Fruit fly (Drosophila melanogaster) whole organism, embryonic: ENCODE measurements around the gene Ir93a.

Experiments used
- Antp ChIP-seq: fragments of 200-800 bp; sonication (Bioruptor generic); optimal IDR thresholded peaks from 3 replicates; lab custom pipeline; 2016; ENCODE audit warnings: missing biosample characterization, missing genetic modification characterization
- Awh ChIP-seq: fragments of 200-800 bp; sonication (Bioruptor generic); IDR thresholded peaks from 2 replicates; pipeline ENCODE4, ENCODE4 v1.3.6; 2022; ENCODE audit warnings: missing biosample characterization, missing genetic modification characterization
- CG10147 ChIP-seq: fragments of 200-800 bp; sonication (Bioruptor generic); optimal IDR thresholded peaks from 2 replicates; lab custom pipeline; 2019; ENCODE audit warnings: missing biosample characterization, mild to moderate bottlenecking, missing genetic modification characterization, moderate library complexity
- CG10366 ChIP-seq: fragments of 200-800 bp; sonication (Bioruptor generic); IDR thresholded peaks from 2 replicates; pipeline ENCODE4 v1.3.6; 2022; ENCODE audit warnings: missing biosample characterization, missing genetic modification characterization
- CG13296 ChIP-seq: fragments of 200-800 bp; sonication (Bioruptor generic); optimal IDR thresholded peaks from 3 replicates; lab custom pipeline; 2018; ENCODE audit warnings: missing biosample characterization, mild to moderate bottlenecking, missing genetic modification characterization
- CG1529 ChIP-seq: fragments of 200-800 bp; sonication (Bioruptor generic); optimal IDR thresholded peaks from 3 replicates; lab custom pipeline; 2018; ENCODE audit warnings: missing biosample characterization, missing genetic modification characterization
- CG15696 ChIP-seq: fragments of 200-800 bp; sonication (Bioruptor generic); optimal IDR thresholded peaks from 2 replicates; lab custom pipeline; 2019; ENCODE audit warnings: missing biosample characterization, mild to moderate bottlenecking, missing genetic modification characterization, moderate library complexity
- CG1792 ChIP-seq: fragments of 200-800 bp; sonication (Bioruptor generic); optimal IDR thresholded peaks from 2 replicates; lab custom pipeline; 2016; ENCODE audit warnings: missing biosample characterization, missing genetic modification characterization
- CG2712 ChIP-seq: fragments of 200-800 bp; optimal IDR thresholded peaks from 3 replicates; lab custom pipeline; 2019; ENCODE audit warnings: missing biosample characterization, mild to moderate bottlenecking, missing genetic modification characterization, moderate library complexity
- CG2875 ChIP-seq: fragments of 200-800 bp; sonication (Bioruptor generic); optimal IDR thresholded peaks from 2 replicates; lab custom pipeline; 2017; ENCODE audit warnings: missing biosample characterization, mild to moderate bottlenecking, missing genetic modification characterization, missing genetic modification reagents
- CG30431 ChIP-seq: fragments of 200-800 bp; sonication (Bioruptor generic); optimal IDR thresholded peaks from 2 replicates; lab custom pipeline; 2017; ENCODE audit warnings: missing biosample characterization, missing genetic modification characterization
- CG33557 ChIP-seq: fragments of 200-800 bp; sonication (Bioruptor generic); optimal IDR thresholded peaks from 2 replicates; lab custom pipeline; 2019; ENCODE audit warnings: missing biosample characterization, mild to moderate bottlenecking, missing genetic modification characterization, moderate library complexity
- CG34376 ChIP-seq: fragments of 200-800 bp; sonication (Bioruptor generic); optimal IDR thresholded peaks from 2 replicates; lab custom pipeline; 2018; ENCODE audit warnings: missing biosample characterization, mild to moderate bottlenecking, missing genetic modification characterization
- CG3838 ChIP-seq: fragments of 200-800 bp; sonication (Bioruptor generic); optimal IDR thresholded peaks from 3 replicates; lab custom pipeline; 2016; ENCODE audit warnings: missing biosample characterization, missing genetic modification characterization
- CG4328 ChIP-seq: fragments of 200-800 bp; sonication (Bioruptor generic); optimal IDR thresholded peaks from 3 replicates; lab custom pipeline; 2017; ENCODE audit warnings: missing biosample characterization, missing genetic modification reagents, missing genetic modification characterization
- CG4360 ChIP-seq: fragments of 200-800 bp; sonication (Bioruptor generic); IDR thresholded peaks from 2 replicates; pipeline ENCODE4 v1.3.6; 2022; ENCODE audit warnings: missing biosample characterization, missing genetic modification characterization
- CG4820 ChIP-seq: fragments of 200-800 bp; sonication (Bioruptor generic); optimal IDR thresholded peaks from 3 replicates; lab custom pipeline; 2016; ENCODE audit warnings: missing biosample characterization, missing genetic modification characterization
- CG5180 ChIP-seq: fragments of 200-800 bp; sonication (Bioruptor generic); optimal IDR thresholded peaks from 3 replicates; lab custom pipeline; 2017; ENCODE audit warnings: missing biosample characterization, missing genetic modification characterization, mild to moderate bottlenecking, moderate library complexity, missing genetic modification reagents
- CG8089 ChIP-seq: fragments of 200-800 bp; sonication (Bioruptor generic); optimal IDR thresholded peaks from 3 replicates; lab custom pipeline; 2016; ENCODE audit warnings: missing biosample characterization, missing genetic modification characterization
- CG8290 ChIP-seq, 3 experiments: fragments of 200-800 bp; sonication (Bioruptor generic); optimal IDR thresholded peaks; 2 replicates each; lab custom pipeline; 2016 to 2019; ENCODE audit warnings: missing biosample characterization in 3 of 3, missing genetic modification characterization in 3 of 3, mild to moderate bottlenecking in 2 of 3, moderate library complexity in 1 of 3
- CG8944 ChIP-seq: fragments of 200-800 bp; sonication (Bioruptor generic); optimal IDR thresholded peaks from 3 replicates; lab custom pipeline; 2016; ENCODE audit warnings: missing biosample characterization, missing genetic modification characterization
- CHES-1-like ChIP-seq: fragments of 200-800 bp; sonication (Bioruptor generic); optimal IDR thresholded peaks from 2 replicates; lab custom pipeline; 2016; ENCODE audit warnings: missing biosample characterization, missing genetic modification characterization
- D ChIP-seq, 2 experiments: fragments of 200-800 bp in 1 of 2; fragments of >200 bp in 1 of 2; sonication (Bioruptor generic) in 1 of 2; optimal IDR thresholded peaks; 2 replicates in 1 of 2; 3 replicates in 1 of 2; lab custom pipeline; 2017; ENCODE audit warnings: mild to moderate bottlenecking in 1 of 2, missing biosample characterization in 1 of 2, missing genetic modification characterization in 1 of 2, missing genetic modification reagents in 1 of 2
- Dip2 ChIP-seq: fragments of 200-800 bp; sonication (Bioruptor generic); IDR thresholded peaks from 2 replicates; pipeline ENCODE4 v1.3.6; 2022; ENCODE audit warnings: missing biosample characterization, missing genetic modification characterization
- Doc3 ChIP-seq: fragments of 200-800 bp; sonication (Bioruptor generic); IDR thresholded peaks from 3 replicates; pipeline ENCODE4 v1.3.6; 2022; ENCODE audit warnings: missing biosample characterization, missing genetic modification characterization; ENCODE audit not compliant: partially characterized antibody
- Drgx ChIP-seq: fragments of 200-800 bp; sonication (Bioruptor generic); IDR thresholded peaks from 2 replicates; pipeline ENCODE4 v1.3.6; 2022; ENCODE audit warnings: missing biosample characterization, missing genetic modification characterization
- Hey ChIP-seq: fragments of 200-800 bp; sonication (Bioruptor generic); optimal IDR thresholded peaks from 3 replicates; lab custom pipeline; 2018; ENCODE audit warnings: missing biosample characterization, mild to moderate bottlenecking, missing genetic modification characterization
- MESR4 ChIP-seq: fragments of 200-800 bp; sonication (Bioruptor generic); optimal IDR thresholded peaks from 2 replicates; lab custom pipeline; 2018; ENCODE audit warnings: missing biosample characterization, mild to moderate bottlenecking, missing genetic modification characterization, moderate library complexity
- NC2β ChIP-seq: fragments of 200-800 bp; sonication (Bioruptor generic); optimal IDR thresholded peaks from 2 replicates; lab custom pipeline; 2016; ENCODE audit warnings: missing biosample characterization, missing genetic modification characterization
- Sry-β ChIP-seq: fragments of 200-800 bp; sonication (Bioruptor generic); optimal IDR thresholded peaks from 2 replicates; lab custom pipeline; 2018; ENCODE audit warnings: missing biosample characterization, mild to moderate bottlenecking, missing genetic modification characterization, moderate library complexity
- ab ChIP-seq: fragments of 200-800 bp; sonication (Bioruptor generic); optimal IDR thresholded peaks from 2 replicates; lab custom pipeline; 2016; ENCODE audit warnings: missing biosample characterization, missing genetic modification characterization
- ac ChIP-seq: fragments of 200-800 bp; sonication (Bioruptor generic); optimal IDR thresholded peaks from 3 replicates; lab custom pipeline; 2017; ENCODE audit warnings: missing biosample characterization, mild to moderate bottlenecking, missing genetic modification characterization
- al ChIP-seq: fragments of 200-800 bp; sonication (Bioruptor generic); IDR thresholded peaks from 2 replicates; pipeline ENCODE4 v1.3.6; 2022; ENCODE audit warnings: missing biosample characterization, missing genetic modification characterization
- bigmax ChIP-seq: fragments of 200-800 bp; sonication (Bioruptor generic); optimal IDR thresholded peaks from 2 replicates; lab custom pipeline; 2018; ENCODE audit warnings: missing biosample characterization, mild to moderate bottlenecking, missing genetic modification characterization
- caup ChIP-seq: fragments of 200-800 bp; sonication (Bioruptor generic); optimal IDR thresholded peaks from 3 replicates; lab custom pipeline; 2017; ENCODE audit warnings: missing biosample characterization, mild to moderate bottlenecking, missing genetic modification characterization, moderate library complexity; ENCODE audit not compliant: severe bottlenecking
- chinmo ChIP-seq: fragments of 200-800 bp; sonication (Bioruptor generic); IDR thresholded peaks from 4 replicates; pipeline ENCODE4 v1.3.6; 2022; ENCODE audit warnings: missing biosample characterization, missing genetic modification characterization; ENCODE audit not compliant: partially characterized antibody
- ci ChIP-seq: fragments of 200-800 bp; sonication (Bioruptor generic); IDR thresholded peaks from 3 replicates; pipeline ENCODE4 v1.3.6; 2022; ENCODE audit warnings: missing biosample characterization, missing genetic modification characterization
- crp ChIP-seq, 2 experiments: fragments of 200-800 bp; sonication (Bioruptor generic); optimal IDR thresholded peaks; 2 replicates in 1 of 2; 3 replicates in 1 of 2; lab custom pipeline; 2017; ENCODE audit warnings: missing biosample characterization in 2 of 2, missing genetic modification characterization in 2 of 2, mild to moderate bottlenecking in 1 of 2, moderate library complexity in 1 of 2
- dmrt11E ChIP-seq: fragments of 200-800 bp; sonication (Bioruptor generic); optimal IDR thresholded peaks from 3 replicates; lab custom pipeline; 2018; ENCODE audit warnings: missing biosample characterization, mild to moderate bottlenecking, missing genetic modification characterization, moderate library complexity
- h ChIP-seq: fragments of >200 bp; optimal IDR thresholded peaks from 2 replicates; lab custom pipeline; 2017
- hbn ChIP-seq: fragments of 200-800 bp; sonication (Bioruptor generic); IDR thresholded peaks from 2 replicates; pipeline ENCODE4 v1.3.6; 2022; ENCODE audit warnings: missing biosample characterization, missing genetic modification characterization; ENCODE audit not compliant: partially characterized antibody
- lbe ChIP-seq: fragments of 200-800 bp; sonication (Bioruptor generic); optimal IDR thresholded peaks from 2 replicates; lab custom pipeline; 2016; ENCODE audit warnings: missing biosample characterization, mild to moderate bottlenecking, missing genetic modification characterization
- lilli ChIP-seq: fragments of 200-800 bp; sonication (Bioruptor generic); optimal IDR thresholded peaks from 3 replicates; lab custom pipeline; 2016; ENCODE audit warnings: missing biosample characterization, missing genetic modification characterization
- pum ChIP-seq: fragments of 200-800 bp; sonication (Bioruptor generic); optimal IDR thresholded peaks from 2 replicates; lab custom pipeline; 2016; ENCODE audit warnings: missing biosample characterization, missing genetic modification characterization
- ranshi ChIP-seq: fragments of 200-800 bp; sonication (Bioruptor generic); IDR thresholded peaks from 2 replicates; pipeline ENCODE4 v1.3.6; 2022; ENCODE audit warnings: missing biosample characterization, missing genetic modification characterization
- repo ChIP-seq: fragments of 200-800 bp; sonication (Bioruptor generic); optimal IDR thresholded peaks from 2 replicates; lab custom pipeline; 2016; ENCODE audit warnings: missing biosample characterization, missing genetic modification characterization
- ro ChIP-seq: fragments of 200-800 bp; sonication (Bioruptor generic); IDR thresholded peaks from 2 replicates; pipeline ENCODE4 v1.3.6; 2022; ENCODE audit warnings: missing biosample characterization, missing genetic modification characterization
- tap ChIP-seq: fragments of 200-800 bp; optimal IDR thresholded peaks from 3 replicates; lab custom pipeline; 2019; ENCODE audit warnings: missing biosample characterization, mild to moderate bottlenecking, missing genetic modification characterization, moderate library complexity

Gene Ir93a

DNA sequence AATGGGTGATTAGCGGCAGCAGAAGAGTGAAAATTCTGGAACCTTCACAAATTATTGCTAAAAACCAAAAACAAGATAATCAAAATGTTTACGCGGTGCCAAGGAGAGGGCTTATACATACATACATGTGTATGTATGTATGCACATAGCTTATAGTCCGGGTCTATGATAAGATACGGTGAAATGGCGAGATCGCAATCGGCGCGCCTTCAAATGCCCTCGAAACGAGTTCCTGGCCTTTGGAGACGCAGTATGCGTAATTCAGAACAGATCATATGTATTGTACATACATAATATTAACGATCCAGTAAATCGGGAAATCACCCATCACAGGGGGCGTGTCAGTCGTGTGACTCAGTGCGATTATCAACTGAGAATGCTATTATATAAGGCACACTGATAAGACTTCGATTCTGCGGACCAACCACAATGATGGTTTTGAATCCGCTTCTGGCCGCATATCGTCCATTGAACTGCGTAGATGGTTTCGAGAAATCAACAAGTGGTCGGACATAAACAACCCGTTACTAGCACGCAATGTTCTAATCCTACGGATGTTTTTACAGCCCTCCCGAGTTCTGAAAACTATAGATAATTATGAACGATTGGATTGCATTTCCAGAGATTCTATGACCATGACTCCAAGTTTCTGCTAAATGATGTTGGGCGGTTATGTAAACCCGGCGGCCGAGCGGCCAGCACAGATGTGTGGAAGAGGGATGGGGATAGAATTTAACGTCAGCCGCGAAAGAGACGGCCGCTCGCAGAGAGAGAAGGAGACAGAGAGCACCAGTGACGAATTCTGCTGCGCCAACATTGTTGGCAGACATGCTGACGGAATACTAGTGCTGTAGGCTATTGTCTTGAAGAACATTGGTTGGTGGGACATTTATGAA, 31.0 kb downstream of the Ir93a start (continued):
- TF ChIP-seq CG5180 (GFP tag; lab: Kevin White, UChicago) (no peak), CG15696 (tag; lab: Kevin White, UChicago) (no peak), CG3838 (GFP tag; lab: Kevin White, UChicago) (no peak), Drgx (no peak), CG1529 (GFP tag; lab: Kevin White, UChicago) (no peak), CG10147 (GFP tag; lab: Kevin White, UChicago) (no peak), CG8944 (GFP tag; lab: Kevin White, UChicago) (no peak), CG10366 (GFP tag; lab: Robert Waterston, UW) (peak; percentile 33), ci (GFP tag; lab: Robert Waterston, UW) (no peak; the same call in 2 of the 3 replicates), dmrt11E (tag; lab: Kevin White, UChicago) (no peak), tap (no peak), ac (no peak), NC2β (GFP tag; lab: Kevin White, UChicago) (no peak), CG8089 (no peak), Sry-β (GFP tag; lab: Kevin White, UChicago) (no peak), CG8290 (GFP tag; optimal IDR thresholded peaks at IDR 0.05; lab: Kevin White, UChicago) (no peak), CG8290 (tag; optimal IDR thresholded peaks at IDR 0.05; lab: Kevin White, UChicago) (peak in 1 of 2 experiments; percentile 53), Awh (GFP tag; lab: Robert Waterston, UW) (no peak), pum (GFP tag; lab: Kevin White, UChicago) (no peak), Dip2 (no peak), CG13296 (GFP tag; lab: Kevin White, UChicago) (no peak), CG34376 (GFP tag; lab: Kevin White, UChicago) (peak; percentile 83), CG1792 (GFP tag; lab: Kevin White, UChicago) (no peak), Hey (tag; lab: Kevin White, UChicago) (no peak), repo (GFP tag; lab: Kevin White, UChicago) (no peak), CHES-1-like (GFP tag; lab: Kevin White, UChicago) (no peak), CG2875 (GFP tag; lab: Kevin White, UChicago) (no peak), ab (GFP tag; lab: Kevin White, UChicago) (no peak), CG4360 (GFP tag; lab: Robert Waterston, UW) (no peak), crp (GFP tag; optimal IDR thresholded peaks at IDR 0.05; lab: Kevin White, UChicago) (peak in 1 of 2 experiments; percentile 10), h (lab: Kevin White, UChicago) (no peak), Antp (GFP tag; lab: Kevin White, UChicago) (no peak), D (optimal IDR thresholded peaks at IDR 0.05; lab: Kevin White, UChicago) (no peak), D (GFP tag; optimal IDR thresholded peaks at IDR 0.05; lab: Kevin White, UChicago) (no peak), Doc3 (GFP tag; lab: Robert Waterston, UW) (no peak), CG33557 (GFP tag; lab: Kevin White, UChicago) (no peak), bigmax (GFP tag; lab: Kevin White, UChicago) (peak; percentile 47), CG4820 (GFP tag; lab: Kevin White, UChicago) (no peak), ro (GFP tag; lab: Robert Waterston, UW) (no peak), lbe (GFP tag; lab: Kevin White, UChicago) (no peak), chinmo (GFP tag; lab: Robert Waterston, UW) (peak; percentile 80; the same call in 1 of the 4 replicates), CG4328 (GFP tag; lab: Kevin White, UChicago) (no peak), MESR4 (GFP tag; lab: Kevin White, UChicago) (peak; percentile 4), hbn (GFP tag; lab: Robert Waterston, UW) (no peak), al (no peak), ranshi (GFP tag; lab: Robert Waterston, UW) (0 out of 2 replicates have a peak, but pooled peaks have one; percentile 21), lilli (GFP tag; lab: Kevin White, UChicago) (no peak), CG2712 (tag; lab: Kevin White, UChicago) (no peak), caup (GFP tag; lab: Kevin White, UChicago) (no peak), CG30431 (GFP tag; lab: Kevin White, UChicago) (no peak)
